Worm (Caenorhabditis elegans): ENCODE measurements around the gene F20C5.5.

- no peak for TF ChIP-seq ceh-24 (tag; optimal IDR thresholded peaks at IDR 0.05)
- no peak for TF ChIP-seq ceh-14 (tag; optimal IDR thresholded peaks at IDR 0.05)
- no peak for TF ChIP-seq ets-4 (tag; optimal IDR thresholded peaks at IDR 0.05)
- no peak for TF ChIP-seq nhr-11 (tag; optimal IDR thresholded peaks at IDR 0.05)
- no peak for TF ChIP-seq fkh-6 (tag; optimal IDR thresholded peaks at IDR 0.05)
- no peak for TF ChIP-seq ttx-3 (tag; optimal IDR thresholded peaks at IDR 0.05)
- no peak for TF ChIP-seq T23F11.4 (GFP tag; optimal IDR thresholded peaks at IDR 0.05)
- TF ChIP-seq sdc-2 (tag; optimal IDR thresholded peaks at IDR 0.05) = no peak
- TF ChIP-seq Y22D7AL.16 (tag; optimal IDR thresholded peaks at IDR 0.05) = no peak
- TF ChIP-seq ztf-16 (tag; optimal IDR thresholded peaks at IDR 0.05) = no peak
- no peak for TF ChIP-seq dve-1 (tag; optimal IDR thresholded peaks at IDR 0.05)
Measured at ce11 chrIV:8762471-8762870, 7.0 kb downstream of the F20C5.5 start.

Data from whole organism, late embryonic.